Fruit fly (Drosophila melanogaster) whole organism, prepupa: ENCODE data around the gene Acp95EF.

ENCODE experiments used
- Blimp-1 ChIP-seq: fragments of 200-800 bp; sonication (Bioruptor generic); optimal IDR thresholded peaks from 3 replicates; lab custom pipeline; 2017; ENCODE audit warnings: missing biosample characterization, missing genetic modification characterization, mild to moderate bottlenecking, moderate library complexity, missing genetic modification reagents
- CG11294 ChIP-seq: fragments of 200-800 bp; sonication (Bioruptor generic); IDR thresholded peaks from 2 replicates; pipeline ENCODE4 v1.3.6; 2022; ENCODE audit warnings: missing biosample characterization, missing genetic modification characterization
- CG11762 ChIP-seq: fragments of 200-800 bp; sonication (Bioruptor generic); optimal IDR thresholded peaks from 3 replicates; lab custom pipeline; 2016; ENCODE audit warnings: missing biosample characterization, missing genetic modification characterization; ENCODE audit not compliant: insufficient read depth
- CG11902 ChIP-seq: fragments of 200-800 bp; sonication (Bioruptor generic); optimal IDR thresholded peaks from 3 replicates; lab custom pipeline; 2016; ENCODE audit warnings: missing biosample characterization, missing genetic modification characterization
- CG1621 ChIP-seq: fragments of 200-800 bp; sonication (Bioruptor generic); optimal IDR thresholded peaks from 3 replicates; lab custom pipeline; 2018; ENCODE audit warnings: missing biosample characterization, mild to moderate bottlenecking, missing genetic modification characterization
- CG16779 ChIP-seq: fragments of 200-800 bp; sonication (Bioruptor generic); optimal IDR thresholded peaks from 3 replicates; lab custom pipeline; 2017; ENCODE audit warnings: missing biosample characterization, mild to moderate bottlenecking, missing genetic modification characterization
- CG31627 ChIP-seq: fragments of 200-800 bp; sonication (Bioruptor generic); optimal IDR thresholded peaks from 3 replicates; lab custom pipeline; 2016; ENCODE audit warnings: missing biosample characterization, missing genetic modification characterization
- CG32006 ChIP-seq: fragments of 200-800 bp; sonication (Bioruptor generic); optimal IDR thresholded peaks from 3 replicates; lab custom pipeline; 2017; ENCODE audit warnings: missing biosample characterization, mild to moderate bottlenecking, missing genetic modification characterization
- CG34406 ChIP-seq: fragments of 200-800 bp; sonication (Bioruptor generic); optimal IDR thresholded peaks from 3 replicates; lab custom pipeline; 2016; ENCODE audit warnings: missing biosample characterization, missing genetic modification characterization
- CG3919 ChIP-seq: fragments of 200-800 bp; sonication (Bioruptor generic); optimal IDR thresholded peaks from 3 replicates; lab custom pipeline; 2016; ENCODE audit warnings: missing biosample characterization, missing genetic modification characterization
- CG6163 ChIP-seq: fragments of 200-800 bp; sonication (Bioruptor generic); IDR thresholded peaks from 3 replicates; pipeline ENCODE4 v1.3.6; 2022; ENCODE audit warnings: missing biosample characterization, missing genetic modification characterization
- CG6276 ChIP-seq: fragments of 200-800 bp; sonication (Bioruptor generic); optimal IDR thresholded peaks from 2 replicates; lab custom pipeline; 2017; ENCODE audit warnings: missing biosample characterization, mild to moderate bottlenecking, missing genetic modification characterization
- CG6854 ChIP-seq: fragments of 200-800 bp; sonication (Bioruptor generic); optimal IDR thresholded peaks from 2 replicates; lab custom pipeline; 2017; ENCODE audit warnings: missing biosample characterization, mild to moderate bottlenecking, missing genetic modification characterization
- CG7368 ChIP-seq: fragments of 200-800 bp; sonication (Bioruptor generic); optimal IDR thresholded peaks from 3 replicates; lab custom pipeline; 2016; ENCODE audit warnings: missing biosample characterization, missing genetic modification characterization
- CG8119 ChIP-seq: fragments of 200-800 bp; sonication (Bioruptor generic); IDR thresholded peaks from 3 replicates; pipeline ENCODE4 v1.3.6; 2022; ENCODE audit warnings: missing biosample characterization, missing genetic modification characterization
- CG8319 ChIP-seq: fragments of 200-800 bp; sonication (Bioruptor generic); optimal IDR thresholded peaks from 3 replicates; lab custom pipeline; 2016; ENCODE audit warnings: missing biosample characterization, missing genetic modification characterization
- CG8632 ChIP-seq: fragments of 200-800 bp; sonication (Bioruptor generic); optimal IDR thresholded peaks from 3 replicates; lab custom pipeline; 2016; ENCODE audit warnings: missing biosample characterization, missing genetic modification characterization
- CG9139 ChIP-seq: fragments of 200-800 bp; sonication (Bioruptor generic); optimal IDR thresholded peaks from 3 replicates; lab custom pipeline; 2017; ENCODE audit warnings: missing biosample characterization, mild to moderate bottlenecking, missing genetic modification characterization
- Eip78C ChIP-seq: fragments of 200-800 bp; sonication (Bioruptor generic); peaks from one replicate; lab custom pipeline; 2016; ENCODE audit warnings: missing biosample characterization, missing genetic modification characterization
- Eip93F ChIP-seq: fragments of 200-800 bp; sonication (Bioruptor generic); optimal IDR thresholded peaks from 2 replicates; lab custom pipeline; 2016; ENCODE audit warnings: missing biosample characterization, mild to moderate bottlenecking, missing genetic modification characterization
- Ets21C ChIP-seq: fragments of 200-800 bp; sonication (Bioruptor generic); optimal IDR thresholded peaks from 3 replicates; lab custom pipeline; 2016; ENCODE audit warnings: missing biosample characterization, missing genetic modification characterization
- Gug ChIP-seq: fragments of 200-800 bp; sonication (Bioruptor generic); IDR thresholded peaks from 2 replicates; pipeline ENCODE4 v1.3.6; 2022; ENCODE audit warnings: missing biosample characterization, missing genetic modification characterization
- Hr4 ChIP-seq: fragments of 200-800 bp; sonication (Bioruptor generic); optimal IDR thresholded peaks from 3 replicates; lab custom pipeline; 2016; ENCODE audit warnings: missing biosample characterization, missing genetic modification characterization
- Met ChIP-seq: fragments of 200-800 bp; sonication (Bioruptor generic); optimal IDR thresholded peaks from 3 replicates; lab custom pipeline; 2016; ENCODE audit warnings: missing biosample characterization, missing genetic modification characterization
- OdsH ChIP-seq: fragments of 200-800 bp; sonication (Bioruptor generic); optimal IDR thresholded peaks from 3 replicates; lab custom pipeline; 2016; ENCODE audit warnings: missing biosample characterization, missing genetic modification characterization
- Smox ChIP-seq: fragments of 200-800 bp; sonication (Bioruptor generic); optimal IDR thresholded peaks from 3 replicates; lab custom pipeline; 2016; ENCODE audit warnings: missing biosample characterization, missing genetic modification characterization
- Sox14 ChIP-seq: fragments of 200-800 bp; sonication (Bioruptor generic); optimal IDR thresholded peaks from 3 replicates; lab custom pipeline; 2016; ENCODE audit warnings: missing biosample characterization, missing genetic modification characterization
- Sox15 ChIP-seq: fragments of 200-800 bp; sonication (Bioruptor generic); optimal IDR thresholded peaks from 3 replicates; lab custom pipeline; 2016; ENCODE audit warnings: missing biosample characterization, missing genetic modification characterization
- achi ChIP-seq: fragments of 200-800 bp; sonication (Bioruptor generic); optimal IDR thresholded peaks from 3 replicates; lab custom pipeline; 2016; ENCODE audit warnings: missing biosample characterization, missing genetic modification characterization
- acj6 ChIP-seq: fragments of 200-800 bp; sonication (Bioruptor generic); optimal IDR thresholded peaks from 3 replicates; lab custom pipeline; 2016; ENCODE audit warnings: missing biosample characterization, missing genetic modification characterization
- dac ChIP-seq: fragments of 200-800 bp; sonication (Bioruptor generic); optimal IDR thresholded peaks from 2 replicates; lab custom pipeline; 2017; ENCODE audit warnings: missing biosample characterization, mild to moderate bottlenecking, missing genetic modification characterization
- eg ChIP-seq: fragments of 200-800 bp; sonication (Bioruptor generic); IDR thresholded peaks from 3 replicates; pipeline ENCODE4 v1.3.6; 2022; ENCODE audit warnings: missing biosample characterization, missing genetic modification characterization
- esn ChIP-seq: fragments of 200-800 bp; sonication (Bioruptor generic); optimal IDR thresholded peaks from 2 replicates; lab custom pipeline; 2016; ENCODE audit warnings: missing biosample characterization, mild to moderate bottlenecking, missing genetic modification characterization, moderate library complexity
- fkh ChIP-seq: fragments of 200-800 bp; sonication (Bioruptor generic); optimal IDR thresholded peaks from 3 replicates; lab custom pipeline; 2017; ENCODE audit warnings: missing biosample characterization, mild to moderate bottlenecking, missing genetic modification characterization, moderate library complexity
- lz ChIP-seq: fragments of 200-800 bp; sonication (Bioruptor generic); optimal IDR thresholded peaks from 3 replicates; lab custom pipeline; 2016; ENCODE audit warnings: missing biosample characterization, missing genetic modification characterization
- salr ChIP-seq, 2 experiments: fragments of 200-800 bp; sonication (Bioruptor generic); optimal IDR thresholded peaks; 3 replicates each; lab custom pipeline; 2016 to 2018; ENCODE audit warnings: missing biosample characterization in 2 of 2, missing genetic modification characterization in 2 of 2, mild to moderate bottlenecking in 1 of 2
- spab ChIP-seq: fragments of 200-800 bp; sonication (Bioruptor generic); optimal IDR thresholded peaks from 2 replicates; lab custom pipeline; 2017; ENCODE audit warnings: missing biosample characterization, mild to moderate bottlenecking, missing genetic modification characterization, missing genetic modification reagents
- svp ChIP-seq: fragments of 200-800 bp; sonication (Bioruptor generic); peaks from one replicate; lab custom pipeline; 2016; ENCODE audit warnings: missing biosample characterization, missing genetic modification characterization
- topi ChIP-seq: fragments of 200-800 bp; sonication (Bioruptor generic); optimal IDR thresholded peaks from 3 replicates; lab custom pipeline; 2016; ENCODE audit warnings: missing biosample characterization, missing genetic modification characterization
- vri ChIP-seq: fragments of 200-800 bp; sonication (Bioruptor generic); optimal IDR thresholded peaks from 3 replicates; lab custom pipeline; 2016; ENCODE audit warnings: missing biosample characterization, mild to moderate bottlenecking, missing genetic modification characterization

The Acp95EF gene

DNA sequence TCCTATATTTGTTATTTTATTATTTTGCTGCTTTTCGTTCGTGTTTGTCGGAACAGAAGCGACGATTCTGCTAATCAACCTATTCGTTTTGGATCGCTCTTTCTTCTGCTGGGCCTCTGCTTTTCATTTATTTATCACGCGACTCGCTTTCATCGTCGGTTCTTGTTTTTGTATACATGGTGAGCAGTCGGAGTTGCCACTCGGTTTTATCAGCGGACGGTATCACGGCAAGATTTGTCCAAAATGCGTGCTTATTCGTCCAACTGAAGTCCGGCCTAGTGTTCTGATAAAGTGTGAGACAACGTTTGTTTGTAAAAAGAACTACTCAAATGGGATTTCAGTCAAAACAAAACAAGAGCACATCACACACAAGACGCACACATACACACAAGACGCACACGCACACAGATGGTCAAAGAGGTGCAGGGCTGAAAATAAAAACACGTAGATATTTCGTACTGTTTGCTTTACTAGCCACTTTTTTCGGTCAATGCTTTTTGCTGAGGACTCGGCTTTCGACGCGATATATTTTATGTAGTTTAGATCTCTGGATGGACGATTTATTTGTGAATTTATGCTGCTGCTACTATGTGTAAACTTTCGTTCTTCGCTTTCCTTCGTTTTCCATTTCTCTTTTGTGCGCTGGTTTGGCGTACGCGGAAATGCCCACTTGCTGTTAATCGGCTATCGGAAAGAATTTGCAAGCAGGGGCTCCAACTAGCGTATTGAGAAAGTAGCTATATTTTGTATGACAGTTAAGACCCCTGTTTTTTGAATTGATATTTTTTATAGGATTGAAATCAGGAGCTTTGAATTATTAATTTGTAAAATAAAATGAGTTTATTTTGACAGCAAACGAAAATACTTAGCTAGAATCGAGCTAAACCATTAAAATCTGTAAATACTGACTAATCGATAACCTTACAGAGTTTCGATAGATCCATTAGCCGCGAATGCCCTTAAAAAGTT, 7.2 kb upstream of the Acp95EF start, which contains the start of gene twin (continued):
- TF ChIP-seq CG6276 (GFP tag; lab: Kevin White, UChicago) (no peak), Sox14 (peak; percentile 59), CG34406 (GFP tag; lab: Kevin White, UChicago) (no peak), salr (GFP tag; optimal IDR thresholded peaks at IDR 0.05; lab: Kevin White, UChicago) (no peak), CG32006 (GFP tag; lab: Kevin White, UChicago) (no peak), CG8632 (GFP tag; lab: Kevin White, UChicago) (no peak), Sox15 (GFP tag; lab: Kevin White, UChicago) (no peak), Smox (no peak), CG16779 (tag; lab: Kevin White, UChicago) (no peak), CG8319 (no peak)
- TF ChIP-seq, all 60 proteins: peak for 24

DNA sequence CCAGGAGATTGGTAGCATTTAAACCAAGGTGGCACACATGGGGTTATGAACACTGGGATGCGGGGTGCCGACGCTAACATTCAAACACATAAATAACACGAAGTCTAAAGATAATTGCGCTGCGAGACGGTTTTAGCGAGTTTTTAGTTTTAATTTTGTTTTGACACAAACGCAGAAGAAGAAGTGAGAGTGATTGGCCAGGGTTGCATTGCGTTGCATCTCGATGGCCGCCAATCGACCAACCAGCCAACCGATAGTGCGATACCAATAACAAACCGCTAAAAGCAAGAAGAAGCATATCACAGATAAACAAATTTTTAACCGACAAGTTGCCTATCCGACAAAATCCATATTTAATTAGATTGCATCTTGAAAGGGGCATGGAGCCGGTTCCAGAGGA, 2.0 kb upstream of the Acp95EF start, which contains the start of the genes Spps and CG13609:
Gene Spps, minus strand, starts transcription at position 191 of the 400 bp plus-strand sequence.
Gene CG13609, plus strand, starts transcription at position 280 of the 400 bp plus-strand sequence.
- TF ChIP-seq esn (peak; percentile 17), fkh (GFP tag; lab: Kevin White, UChicago) (peak; percentile 56), Sox14 (peak; percentile 5), CG3919 (GFP tag; lab: Kevin White, UChicago) (peak; percentile 3), Eip78C (GFP tag; lab: Kevin White, UChicago) (peak; percentile 58), achi (peak; percentile 52), Blimp-1 (peak; percentile 98), CG6854 (peak; percentile 5), salr (GFP tag; optimal IDR thresholded peaks at IDR 0.05; lab: Kevin White, UChicago) (no peak), Hr4 (GFP tag; lab: Kevin White, UChicago) (no peak), vri (no peak)
- TF ChIP-seq, all 60 proteins: peak for 8

DNA sequence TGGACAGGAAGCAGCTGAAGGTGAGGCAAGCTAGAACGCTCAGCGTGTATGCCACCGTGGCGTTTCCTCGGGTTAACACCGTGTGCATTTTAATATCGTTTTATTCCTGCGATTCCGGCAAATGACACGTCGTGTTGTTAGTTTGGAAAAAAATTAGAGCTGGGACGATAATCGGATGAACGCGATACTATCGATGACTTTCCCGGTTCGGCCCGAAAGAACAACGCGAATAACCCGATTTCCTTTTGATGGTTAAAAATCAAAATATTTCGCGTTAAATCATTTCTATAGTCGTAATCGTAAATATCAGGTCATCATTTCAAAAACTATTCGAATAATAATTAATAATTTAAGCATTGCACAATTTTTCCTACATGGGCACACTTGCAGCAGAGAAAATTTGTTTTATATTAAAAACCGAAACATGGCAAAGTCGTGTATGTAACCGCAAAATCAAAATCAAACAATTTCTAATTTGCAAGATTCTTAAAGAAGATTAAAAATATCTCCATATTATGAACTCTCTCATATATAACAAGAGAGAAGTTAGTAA, 1.2 kb downstream of the Acp95EF start, which contains the start of gene Spase22-23:
Gene Spase22-23, minus strand, starts transcription at position 166 of the 553 bp plus-strand sequence.
- TF ChIP-seq svp (no peak), acj6 (GFP tag; lab: Kevin White, UChicago) (no peak), CG8632 (GFP tag; lab: Kevin White, UChicago) (no peak), CG1621 (tag; lab: Kevin White, UChicago) (peak; percentile 76)
- TF ChIP-seq, all 60 proteins: peak for 1

DNA sequence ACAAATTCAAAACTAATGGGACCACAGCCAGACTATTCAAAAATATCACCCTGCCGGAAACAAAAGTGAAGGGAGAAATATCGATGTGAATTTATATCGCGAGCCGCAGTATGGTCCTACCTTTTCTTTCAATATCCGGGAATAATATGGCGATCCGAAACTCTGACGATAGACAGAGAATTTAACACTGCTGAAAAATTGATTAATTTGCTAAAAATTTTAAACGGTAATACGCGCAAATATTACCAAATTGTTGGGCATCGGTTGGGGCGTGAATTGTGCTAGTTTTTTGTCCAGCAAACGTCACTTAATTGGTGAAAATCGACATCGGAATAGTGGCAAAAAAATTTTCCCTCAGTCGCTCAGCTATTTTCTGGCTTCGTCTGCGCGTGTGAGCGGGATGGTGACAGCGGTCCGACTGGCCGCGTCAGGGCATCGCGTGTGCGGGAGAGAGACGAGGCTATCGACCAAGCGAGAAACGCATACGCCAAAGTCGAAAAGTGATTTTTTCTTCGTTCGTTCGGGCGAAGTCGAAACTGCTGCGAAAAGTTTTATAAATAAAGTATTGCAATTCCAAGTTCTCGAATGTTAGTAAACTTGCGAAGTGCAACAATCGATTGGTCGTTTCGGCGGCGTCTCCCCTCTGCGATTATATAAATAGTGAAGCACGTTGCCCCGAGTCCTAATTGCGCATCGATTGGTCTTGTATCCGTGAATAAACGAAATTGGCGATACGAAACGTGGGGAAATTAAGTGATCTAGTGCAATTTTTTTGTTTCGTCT, 1.8 kb downstream of the Acp95EF start, which contains the start of gene mask:
Gene mask, plus strand, starts transcription at position 140 of the 783 bp plus-strand sequence.
- TF ChIP-seq CG8119 (GFP tag; lab: Robert Waterston, UW) (peak; percentile 27; the same call in 1 of the 3 replicates), CG11294 (no peak), CG7368 (GFP tag; lab: Kevin White, UChicago) (peak; percentile 51), CG3919 (GFP tag; lab: Kevin White, UChicago) (peak; percentile 81), CG1621 (tag; lab: Kevin White, UChicago) (peak; percentile 23), spab (peak; percentile 14), eg (peak; percentile 67; the same call in 2 of the 3 replicates), CG32006 (GFP tag; lab: Kevin White, UChicago) (no peak), Met (GFP tag; lab: Kevin White, UChicago) (peak; percentile 83), Ets21C (GFP tag; lab: Kevin White, UChicago) (peak; percentile 45), salr (GFP tag; optimal IDR thresholded peaks at IDR 0.05; lab: Kevin White, UChicago) (peak; percentile 65 to 79), CG31627 (GFP tag; lab: Kevin White, UChicago) (peak; percentile 76), acj6 (GFP tag; lab: Kevin White, UChicago) (peak; percentile 71), CG9139 (GFP tag; lab: Kevin White, UChicago) (peak; percentile 76), fkh (GFP tag; lab: Kevin White, UChicago) (peak; percentile 86), CG11902 (peak; percentile 48), dac (GFP tag; lab: Kevin White, UChicago) (peak; percentile 33), CG8632 (GFP tag; lab: Kevin White, UChicago) (peak; percentile 64), OdsH (GFP tag; lab: Kevin White, UChicago) (peak; percentile 72), Eip93F (GFP tag; lab: Kevin White, UChicago) (no peak), Gug (GFP tag; lab: Robert Waterston, UW) (no peak; the same call in 1 of the 2 replicates), CG11762 (GFP tag; lab: Kevin White, UChicago) (peak; percentile 34), lz (peak; percentile 79), topi (GFP tag; lab: Kevin White, UChicago) (peak; percentile 77), CG6276 (GFP tag; lab: Kevin White, UChicago) (no peak), CG6163 (peak; percentile 70), Sox15 (GFP tag; lab: Kevin White, UChicago) (peak; percentile 15)
